Worm (Caenorhabditis elegans) whole organism, L1 larva: ENCODE results near the gene ccpp-6.

Experiments used
- C34B4.2 ChIP-seq: sonication (generic microtip); optimal IDR thresholded peaks from 2 replicates; lab custom pipeline; 2017; ENCODE audit warnings: mild to moderate bottlenecking, missing genetic modification characterization, missing compliant biosample characterization
- F16B12.6 ChIP-seq: fragments of 150-350 bp; optimal IDR thresholded peaks from 2 replicates; lab custom pipeline; 2014; ENCODE audit warnings: missing biosample characterization, missing genetic modification characterization
- aha-1 ChIP-seq: fragments of 150-350 bp; optimal IDR thresholded peaks from 2 replicates; lab custom pipeline; 2014; ENCODE audit warnings: missing biosample characterization, missing genetic modification characterization
- alr-1 ChIP-seq: fragments of 200-800 bp; sonication (Bioruptor generic); optimal IDR thresholded peaks from 2 replicates; lab custom pipeline; 2018; ENCODE audit warnings: borderline replicate concordance, mild to moderate bottlenecking, missing genetic modification characterization, missing compliant biosample characterization
- ceh-8 ChIP-seq: fragments of 200-800 bp; sonication (Bioruptor generic); optimal IDR thresholded peaks from 2 replicates; lab custom pipeline; 2018; ENCODE audit warnings: mild to moderate bottlenecking, missing genetic modification characterization, moderate library complexity, missing compliant biosample characterization
- ceh-82 ChIP-seq, 3 experiments: fragments of 150-350 bp in 1 of 3; sonication (generic microtip) in 2 of 3; optimal IDR thresholded peaks; 2 replicates each; lab custom pipeline; 2014 to 2017; ENCODE audit warnings: missing biosample characterization in 3 of 3, missing genetic modification characterization in 3 of 3
- ces-1 ChIP-seq: fragments of 150-350 bp; optimal IDR thresholded peaks from 2 replicates; lab custom pipeline; 2014; ENCODE audit warnings: missing biosample characterization, missing genetic modification reagents, missing genetic modification characterization
- dpl-1 ChIP-seq, 3 experiments: fragments of 150-350 bp in 2 of 3; sonication (generic microtip) in 1 of 3; optimal IDR thresholded peaks; 2 replicates each; lab custom pipeline; 2014 to 2017; ENCODE audit warnings: missing biosample characterization in 3 of 3, missing genetic modification characterization in 3 of 3, missing genetic modification reagents in 3 of 3
- dsc-1 ChIP-seq: sonication (generic microtip); optimal IDR thresholded peaks from 2 replicates; lab custom pipeline; 2016; ENCODE audit warnings: mild to moderate bottlenecking, missing genetic modification characterization, missing compliant biosample characterization
- efl-3 ChIP-seq: fragments of 200-800 bp; sonication (Bioruptor generic); optimal IDR thresholded peaks from 2 replicates; lab custom pipeline; 2018; ENCODE audit warnings: mild to moderate bottlenecking, missing genetic modification characterization, missing compliant biosample characterization
- egl-13 ChIP-seq: sonication (generic microtip); optimal IDR thresholded peaks from 2 replicates; lab custom pipeline; 2016; ENCODE audit warnings: missing genotype, missing genetic modification reagents, missing genetic modification characterization, missing compliant biosample characterization
- elt-2 ChIP-seq: sonication (generic microtip); optimal IDR thresholded peaks from 2 replicates; lab custom pipeline; 2016; ENCODE audit warnings: missing genetic modification characterization, mild to moderate bottlenecking, inconsistent platforms, missing compliant biosample characterization, missing genetic modification reagents
- ets-5 ChIP-seq: fragments of 200-800 bp; sonication (Bioruptor generic); IDR thresholded peaks from 2 replicates; pipeline ENCODE4 v1.3.6; 2022; ENCODE audit warnings: missing genetic modification characterization, missing compliant biosample characterization
- fkh-10 ChIP-seq: sonication (generic microtip); optimal IDR thresholded peaks from 2 replicates; lab custom pipeline; 2017; ENCODE audit warnings: missing biosample characterization, missing genetic modification reagents, missing genetic modification characterization
- fkh-4 ChIP-seq: sonication (generic microtip); optimal IDR thresholded peaks from 2 replicates; lab custom pipeline; 2016; ENCODE audit warnings: missing compliant biosample characterization, missing genetic modification characterization, borderline replicate concordance
- fkh-8 ChIP-seq: sonication (generic microtip); optimal IDR thresholded peaks from 2 replicates; lab custom pipeline; 2016; ENCODE audit warnings: mild to moderate bottlenecking, missing genetic modification characterization, missing compliant biosample characterization
- fos-1 ChIP-seq: fragments of 150-350 bp; optimal IDR thresholded peaks from 2 replicates; lab custom pipeline; 2014; ENCODE audit warnings: missing biosample characterization, missing genetic modification characterization
- hlh-17 ChIP-seq: fragments of 200-800 bp; sonication (Bioruptor generic); optimal IDR thresholded peaks from 2 replicates; lab custom pipeline; 2018; ENCODE audit warnings: missing genetic modification characterization, mild to moderate bottlenecking, missing compliant biosample characterization, moderate library complexity, borderline replicate concordance
- irx-1 ChIP-seq: sonication (generic microtip); optimal IDR thresholded peaks from 2 replicates; lab custom pipeline; 2016; ENCODE audit warnings: missing genetic modification characterization, missing compliant biosample characterization
- jun-1 ChIP-seq: fragments of 150-350 bp; optimal IDR thresholded peaks from 2 replicates; lab custom pipeline; 2014; ENCODE audit warnings: missing biosample characterization, missing genetic modification reagents, missing genetic modification characterization
- lin-13 ChIP-seq: fragments of 150-350 bp; optimal IDR thresholded peaks from 2 replicates; lab custom pipeline; 2014; ENCODE audit warnings: missing biosample characterization, missing genetic modification reagents, missing genetic modification characterization
- lin-15B ChIP-seq: fragments of 150-350 bp; sonication (generic microtip); optimal IDR thresholded peaks from 3 replicates; lab custom pipeline; 2014; ENCODE audit warnings: missing biosample characterization, missing genetic modification characterization
- lir-3 ChIP-seq: sonication (generic microtip); optimal IDR thresholded peaks from 2 replicates; lab custom pipeline; 2016; ENCODE audit warnings: mild to moderate bottlenecking, missing genetic modification characterization, moderate library complexity, missing compliant biosample characterization; ENCODE audit not compliant: poor library complexity
- lsy-2 ChIP-seq, 2 experiments: fragments of 150-350 bp; optimal IDR thresholded peaks; 2 replicates each; lab custom pipeline; 2014; ENCODE audit warnings: missing biosample characterization in 2 of 2, missing genetic modification characterization in 2 of 2
- mdl-1 ChIP-seq, 2 experiments: fragments of 150-350 bp; optimal IDR thresholded peaks; 2 replicates each; lab custom pipeline; 2014 to 2017; ENCODE audit warnings: missing biosample characterization in 2 of 2, missing genetic modification characterization in 2 of 2, inconsistent platforms in 1 of 2
- nhr-11 ChIP-seq: fragments of 150-350 bp; optimal IDR thresholded peaks from 2 replicates; lab custom pipeline; 2014; ENCODE audit warnings: missing biosample characterization, missing genetic modification characterization
- nhr-12 ChIP-seq: sonication (generic microtip); optimal IDR thresholded peaks from 2 replicates; lab custom pipeline; 2017; ENCODE audit warnings: missing biosample characterization, missing genetic modification characterization
- nhr-20 ChIP-seq: sonication (generic microtip); optimal IDR thresholded peaks from 2 replicates; lab custom pipeline; 2016; ENCODE audit warnings: mild to moderate bottlenecking, missing genetic modification characterization, missing compliant biosample characterization
- nhr-28 ChIP-seq: fragments of 150-350 bp; optimal IDR thresholded peaks from 2 replicates; lab custom pipeline; 2014; ENCODE audit warnings: missing biosample characterization, missing genetic modification characterization
- nhr-47 ChIP-seq: sonication (generic microtip); optimal IDR thresholded peaks from 2 replicates; lab custom pipeline; 2016; ENCODE audit warnings: mild to moderate bottlenecking, missing genetic modification characterization, moderate library complexity, missing compliant biosample characterization
- nhr-90 ChIP-seq: sonication (generic microtip); optimal IDR thresholded peaks from 2 replicates; lab custom pipeline; 2016; ENCODE audit warnings: mild to moderate bottlenecking, missing genetic modification characterization, missing compliant biosample characterization; ENCODE audit not compliant: poor library complexity
- pag-3 ChIP-seq: sonication (generic microtip); optimal IDR thresholded peaks from 2 replicates; lab custom pipeline; 2017; ENCODE audit warnings: missing genetic modification characterization, mild to moderate bottlenecking, missing compliant biosample characterization, antibody characterized with exemption, borderline replicate concordance; ENCODE audit not compliant: insufficient read depth
- pqm-1 ChIP-seq: sonication (generic microtip); optimal IDR thresholded peaks from 3 replicates; lab custom pipeline; 2017; ENCODE audit warnings: missing biosample characterization, missing genetic modification characterization
- snpc-4 ChIP-seq: fragments of 150-350 bp; optimal IDR thresholded peaks from 2 replicates; lab custom pipeline; 2014; ENCODE audit warnings: missing biosample characterization, missing genetic modification characterization
- sox-4 ChIP-seq: sonication (generic microtip); optimal IDR thresholded peaks from 2 replicates; lab custom pipeline; 2016; ENCODE audit warnings: missing genetic modification characterization, missing compliant biosample characterization
- sup-37 ChIP-seq: fragments of 200-800 bp; sonication (Bioruptor generic); optimal IDR thresholded peaks from 2 replicates; lab custom pipeline; 2018; ENCODE audit warnings: mild to moderate bottlenecking, missing genetic modification characterization, missing compliant biosample characterization
- swsn-7 ChIP-seq: sonication (generic microtip); optimal IDR thresholded peaks from 2 replicates; lab custom pipeline; 2016; ENCODE audit warnings: missing genetic modification characterization, missing compliant biosample characterization
- tlp-1 ChIP-seq: fragments of 150-350 bp; optimal IDR thresholded peaks from 2 replicates; lab custom pipeline; 2014; ENCODE audit warnings: missing biosample characterization, missing genetic modification characterization
- unc-130 ChIP-seq: fragments of 150-350 bp; optimal IDR thresholded peaks from 2 replicates; lab custom pipeline; 2017; ENCODE audit warnings: missing biosample characterization, missing genetic modification characterization, inconsistent platforms
- unc-62 ChIP-seq: fragments of 150-350 bp; optimal IDR thresholded peaks from 2 replicates; lab custom pipeline; 2014; ENCODE audit warnings: missing biosample characterization, missing genetic modification reagents, missing genetic modification characterization
- unc-98 ChIP-seq: fragments of 200-800 bp; sonication (Bioruptor generic); IDR thresholded peaks from 2 replicates; pipeline ENCODE4 v1.3.6; 2022; ENCODE audit warnings: missing genetic modification characterization, missing compliant biosample characterization
- xbp-1 ChIP-seq: sonication (generic microtip); optimal IDR thresholded peaks from 2 replicates; lab custom pipeline; 2016; ENCODE audit warnings: missing genetic modification characterization, missing compliant biosample characterization
- zip-4 ChIP-seq: fragments of 200-800 bp; sonication (Bioruptor generic); optimal IDR thresholded peaks from 2 replicates; lab custom pipeline; 2018; ENCODE audit warnings: mild to moderate bottlenecking, missing genetic modification characterization, moderate library complexity, missing compliant biosample characterization

Gene ccpp-6

DNA sequence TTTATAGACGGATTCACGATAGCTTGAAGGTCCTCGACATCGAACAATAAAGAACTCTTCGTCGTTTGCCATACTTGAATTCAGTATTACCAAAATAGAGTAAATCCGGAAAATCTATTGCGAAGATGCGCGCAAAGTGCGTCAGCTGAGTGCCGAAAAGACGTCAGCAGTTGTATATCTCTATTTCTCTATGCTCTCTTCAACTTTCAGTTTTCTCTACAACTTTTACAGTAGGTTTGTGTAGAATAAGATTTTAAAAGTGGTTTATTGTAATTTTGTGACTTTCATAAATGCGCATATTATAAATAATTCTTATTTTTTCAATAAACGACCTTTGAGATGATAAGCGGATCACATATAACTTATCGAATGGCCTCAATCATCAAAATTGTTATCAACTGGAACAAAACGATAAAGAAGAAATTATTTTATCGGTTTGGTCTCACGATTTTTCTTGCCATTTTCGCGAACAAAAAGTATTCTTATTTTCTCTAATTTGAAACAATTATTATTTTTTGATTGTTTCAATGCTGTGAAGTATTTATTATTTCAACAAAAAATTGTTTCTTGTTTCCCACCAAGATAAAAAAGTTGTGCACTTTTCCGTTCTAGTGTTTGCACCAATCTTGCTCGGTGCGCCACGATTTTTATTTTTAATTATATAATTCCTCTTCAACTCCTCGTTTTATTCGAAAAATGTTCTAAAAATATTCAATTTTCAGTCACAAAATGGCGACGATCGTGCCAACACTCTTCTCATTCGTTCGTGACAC lies 13.7 kb downstream of the ccpp-6 start, which contains the start of the genes agt-2 and F09E5.3 (continued):
- peak; percentile 89 for TF ChIP-seq fos-1 (tag; lab: Kevin White, UChicago)
- no peak for TF ChIP-seq unc-62 (GFP tag; lab: Kevin White, UChicago)
- peak; percentile 91 for TF ChIP-seq irx-1
- peak; percentile 21 for TF ChIP-seq efl-3 (GFP tag; lab: Kevin White, UChicago)
- TF ChIP-seq snpc-4 (tag; lab: Kevin White, UChicago): peak; percentile 89
- no peak for TF ChIP-seq pag-3 (tag; lab: Kevin White, UChicago)
- TF ChIP-seq dpl-1 (GFP tag; optimal IDR thresholded peaks at IDR 0.05; lab: Kevin White, UChicago): peak; percentile 88 to 91 (median 90)
- no peak for TF ChIP-seq nhr-28 (tag; lab: Kevin White, UChicago)
- TF ChIP-seq sox-4: peak; percentile 77
- no peak for TF ChIP-seq unc-98 (GFP tag; lab: Robert Waterston, UW)
- peak; percentile 89 for TF ChIP-seq jun-1
- TF ChIP-seq pqm-1 (tag; lab: Kevin White, UChicago): no peak
- TF ChIP-seq ceh-82 (tag; optimal IDR thresholded peaks at IDR 0.05; lab: Kevin White, UChicago): peak; percentile 92 to 95 (median 93)
- peak; percentile 92 for TF ChIP-seq fkh-8
- peak; percentile 82 for TF ChIP-seq elt-2
- peak; percentile 87 for TF ChIP-seq lir-3 (tag; lab: Kevin White, UChicago)
- no peak for TF ChIP-seq hlh-17 (GFP tag; lab: Kevin White, UChicago)
- peak; percentile 84 for TF ChIP-seq egl-13 (tag; lab: Kevin White, UChicago)
- TF ChIP-seq swsn-7: peak; percentile 96
- peak; percentile 81 for TF ChIP-seq zip-4 (GFP tag; lab: Kevin White, UChicago)
- peak in 1 of 2 experiments; percentile 84 for TF ChIP-seq mdl-1 (tag; optimal IDR thresholded peaks at IDR 0.05; lab: Kevin White, UChicago)
- TF ChIP-seq ces-1 (GFP tag; lab: Kevin White, UChicago): no peak
- no peak for TF ChIP-seq ets-5
- no peak for TF ChIP-seq alr-1 (tag; lab: Kevin White, UChicago)
- peak; percentile 13 for TF ChIP-seq fkh-4 (tag; lab: Kevin White, UChicago)
- peak; percentile 82 for TF ChIP-seq lin-15B (tag; lab: Kevin White, UChicago)
- no peak for TF ChIP-seq tlp-1 (tag; lab: Kevin White, UChicago)
- TF ChIP-seq C34B4.2 (tag; lab: Kevin White, UChicago): no peak
- TF ChIP-seq unc-130: peak; percentile 95
- TF ChIP-seq xbp-1: peak; percentile 95
- peak; percentile 95 for TF ChIP-seq dsc-1 (tag; lab: Kevin White, UChicago)
- no peak for TF ChIP-seq nhr-12 (tag; lab: Kevin White, UChicago)
- peak; percentile 20 for TF ChIP-seq aha-1
- peak; percentile 95 for TF ChIP-seq nhr-20 (tag; lab: Kevin White, UChicago)
- peak; percentile 91 for TF ChIP-seq nhr-90 (tag; lab: Kevin White, UChicago)
- peak; percentile 85 for TF ChIP-seq ceh-8

DNA sequence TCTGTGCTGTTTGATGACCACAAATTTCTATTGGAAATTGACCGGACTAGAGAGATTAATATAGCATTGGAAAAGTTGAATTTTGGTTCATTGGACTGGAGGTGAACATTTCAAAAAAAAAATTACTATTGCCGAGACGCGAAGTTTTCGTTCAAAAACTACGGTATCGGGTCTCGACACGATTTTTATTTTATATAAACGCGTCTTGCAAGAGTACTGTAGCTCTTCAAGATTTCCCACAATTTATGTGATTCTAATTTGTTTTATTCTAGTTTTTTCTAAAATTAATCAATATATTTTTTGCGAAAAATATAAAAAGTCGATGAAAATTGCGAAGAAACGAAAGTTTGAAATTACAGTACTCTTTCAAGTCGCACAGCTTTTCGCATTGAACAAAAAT lies 16.5 kb downstream of the ccpp-6 start, which contains the start of gene F09E5.12:
TSS of gene F09E5.12 (minus strand) at position 101 of the 400 bp plus-strand sequence.
- TF ChIP-seq efl-3 (GFP tag; lab: Kevin White, UChicago): no peak
- TF ChIP-seq sup-37 (GFP tag; lab: Kevin White, UChicago): no peak
- no peak for TF ChIP-seq F16B12.6 (tag; lab: Kevin White, UChicago)
- TF ChIP-seq nhr-11 (tag; lab: Kevin White, UChicago): no peak
- TF ChIP-seq lin-13 (GFP tag; lab: Kevin White, UChicago): no peak
- TF ChIP-seq nhr-20 (tag; lab: Kevin White, UChicago): no peak
- TF ChIP-seq fkh-10 (GFP tag; lab: Kevin White, UChicago): no peak
- TF ChIP-seq nhr-47 (tag; lab: Kevin White, UChicago): no peak
- no peak for TF ChIP-seq xbp-1
- no peak for TF ChIP-seq elt-2
- TF ChIP-seq sox-4: no peak
- no peak for TF ChIP-seq snpc-4 (tag; lab: Kevin White, UChicago)
- no peak for TF ChIP-seq lsy-2 (tag; optimal IDR thresholded peaks at IDR 0.05; lab: Kevin White, UChicago)
- TF ChIP-seq, all 84 proteins: peak for 0
